Fruit fly (Drosophila melanogaster) whole organism, prepupa: ENCODE results near the gene siz.

ENCODE experiments used
- Blimp-1 ChIP-seq: fragments of 200-800 bp; sonication (Bioruptor generic); optimal IDR thresholded peaks from 3 replicates; lab custom pipeline; 2017; ENCODE audit warnings: missing biosample characterization, missing genetic modification characterization, mild to moderate bottlenecking, moderate library complexity, missing genetic modification reagents
- CG10631 ChIP-seq: fragments of 200-800 bp; sonication (Bioruptor generic); optimal IDR thresholded peaks from 2 replicates; lab custom pipeline; 2016; ENCODE audit warnings: missing biosample characterization, missing genetic modification characterization
- CG10669 ChIP-seq: fragments of 200-800 bp; sonication (Bioruptor generic); optimal IDR thresholded peaks from 3 replicates; lab custom pipeline; 2018; ENCODE audit warnings: missing biosample characterization, mild to moderate bottlenecking, missing genetic modification characterization, moderate library complexity
- CG11294 ChIP-seq: fragments of 200-800 bp; sonication (Bioruptor generic); IDR thresholded peaks from 2 replicates; pipeline ENCODE4 v1.3.6; 2022; ENCODE audit warnings: missing biosample characterization, missing genetic modification characterization
- CG11762 ChIP-seq: fragments of 200-800 bp; sonication (Bioruptor generic); optimal IDR thresholded peaks from 3 replicates; lab custom pipeline; 2016; ENCODE audit warnings: missing biosample characterization, missing genetic modification characterization; ENCODE audit not compliant: insufficient read depth
- CG15336 ChIP-seq: fragments of 200-800 bp; sonication (Bioruptor generic); IDR thresholded peaks from 2 replicates; pipeline ENCODE4 v1.3.6; 2022; ENCODE audit warnings: missing biosample characterization, missing genetic modification characterization
- CG1621 ChIP-seq: fragments of 200-800 bp; sonication (Bioruptor generic); optimal IDR thresholded peaks from 3 replicates; lab custom pipeline; 2018; ENCODE audit warnings: missing biosample characterization, mild to moderate bottlenecking, missing genetic modification characterization
- CG16779 ChIP-seq: fragments of 200-800 bp; sonication (Bioruptor generic); optimal IDR thresholded peaks from 3 replicates; lab custom pipeline; 2017; ENCODE audit warnings: missing biosample characterization, mild to moderate bottlenecking, missing genetic modification characterization
- CG3032 ChIP-seq: fragments of 200-800 bp; optimal IDR thresholded peaks from 2 replicates; lab custom pipeline; 2019; ENCODE audit warnings: missing biosample characterization, mild to moderate bottlenecking, missing genetic modification characterization, moderate library complexity
- CG31627 ChIP-seq: fragments of 200-800 bp; sonication (Bioruptor generic); optimal IDR thresholded peaks from 3 replicates; lab custom pipeline; 2016; ENCODE audit warnings: missing biosample characterization, missing genetic modification characterization
- CG32006 ChIP-seq: fragments of 200-800 bp; sonication (Bioruptor generic); optimal IDR thresholded peaks from 3 replicates; lab custom pipeline; 2017; ENCODE audit warnings: missing biosample characterization, mild to moderate bottlenecking, missing genetic modification characterization
- CG34406 ChIP-seq: fragments of 200-800 bp; sonication (Bioruptor generic); optimal IDR thresholded peaks from 3 replicates; lab custom pipeline; 2016; ENCODE audit warnings: missing biosample characterization, missing genetic modification characterization
- CG3919 ChIP-seq: fragments of 200-800 bp; sonication (Bioruptor generic); optimal IDR thresholded peaks from 3 replicates; lab custom pipeline; 2016; ENCODE audit warnings: missing biosample characterization, missing genetic modification characterization
- CG4318 ChIP-seq: fragments of 200-800 bp; sonication (Bioruptor generic); optimal IDR thresholded peaks from 3 replicates; lab custom pipeline; 2017; ENCODE audit warnings: missing biosample characterization, mild to moderate bottlenecking, missing genetic modification characterization
- CG6163 ChIP-seq: fragments of 200-800 bp; sonication (Bioruptor generic); IDR thresholded peaks from 3 replicates; pipeline ENCODE4 v1.3.6; 2022; ENCODE audit warnings: missing biosample characterization, missing genetic modification characterization
- CG6276 ChIP-seq: fragments of 200-800 bp; sonication (Bioruptor generic); optimal IDR thresholded peaks from 2 replicates; lab custom pipeline; 2017; ENCODE audit warnings: missing biosample characterization, mild to moderate bottlenecking, missing genetic modification characterization
- CG6792 ChIP-seq: fragments of 200-800 bp; sonication (Bioruptor generic); optimal IDR thresholded peaks from 3 replicates; lab custom pipeline; 2016; ENCODE audit warnings: missing biosample characterization, missing genetic modification characterization
- CG6808 ChIP-seq: fragments of 200-800 bp; sonication (Bioruptor generic); optimal IDR thresholded peaks from 3 replicates; lab custom pipeline; 2017; ENCODE audit warnings: missing biosample characterization, missing genetic modification characterization, mild to moderate bottlenecking, moderate library complexity, missing genetic modification reagents
- CG6854 ChIP-seq: fragments of 200-800 bp; sonication (Bioruptor generic); optimal IDR thresholded peaks from 2 replicates; lab custom pipeline; 2017; ENCODE audit warnings: missing biosample characterization, mild to moderate bottlenecking, missing genetic modification characterization
- CG7368 ChIP-seq: fragments of 200-800 bp; sonication (Bioruptor generic); optimal IDR thresholded peaks from 3 replicates; lab custom pipeline; 2016; ENCODE audit warnings: missing biosample characterization, missing genetic modification characterization
- CG8119 ChIP-seq: fragments of 200-800 bp; sonication (Bioruptor generic); IDR thresholded peaks from 3 replicates; pipeline ENCODE4 v1.3.6; 2022; ENCODE audit warnings: missing biosample characterization, missing genetic modification characterization
- CG8319 ChIP-seq: fragments of 200-800 bp; sonication (Bioruptor generic); optimal IDR thresholded peaks from 3 replicates; lab custom pipeline; 2016; ENCODE audit warnings: missing biosample characterization, missing genetic modification characterization
- CG8632 ChIP-seq: fragments of 200-800 bp; sonication (Bioruptor generic); optimal IDR thresholded peaks from 3 replicates; lab custom pipeline; 2016; ENCODE audit warnings: missing biosample characterization, missing genetic modification characterization
- CG9139 ChIP-seq: fragments of 200-800 bp; sonication (Bioruptor generic); optimal IDR thresholded peaks from 3 replicates; lab custom pipeline; 2017; ENCODE audit warnings: missing biosample characterization, mild to moderate bottlenecking, missing genetic modification characterization
- Eip75B ChIP-seq: fragments of 200-800 bp; sonication (Bioruptor generic); optimal IDR thresholded peaks from 3 replicates; lab custom pipeline; 2016; ENCODE audit warnings: missing biosample characterization, missing genetic modification characterization
- Eip78C ChIP-seq: fragments of 200-800 bp; sonication (Bioruptor generic); peaks from one replicate; lab custom pipeline; 2016; ENCODE audit warnings: missing biosample characterization, missing genetic modification characterization
- Eip93F ChIP-seq: fragments of 200-800 bp; sonication (Bioruptor generic); optimal IDR thresholded peaks from 2 replicates; lab custom pipeline; 2016; ENCODE audit warnings: missing biosample characterization, mild to moderate bottlenecking, missing genetic modification characterization
- Ets21C ChIP-seq: fragments of 200-800 bp; sonication (Bioruptor generic); optimal IDR thresholded peaks from 3 replicates; lab custom pipeline; 2016; ENCODE audit warnings: missing biosample characterization, missing genetic modification characterization
- Ets96B ChIP-seq: fragments of 200-800 bp; optimal IDR thresholded peaks from 2 replicates; lab custom pipeline; 2019; ENCODE audit warnings: missing biosample characterization, mild to moderate bottlenecking, missing genetic modification characterization, moderate library complexity
- Gug ChIP-seq: fragments of 200-800 bp; sonication (Bioruptor generic); IDR thresholded peaks from 2 replicates; pipeline ENCODE4 v1.3.6; 2022; ENCODE audit warnings: missing biosample characterization, missing genetic modification characterization
- Hr38 ChIP-seq: sonication (Bioruptor generic); optimal IDR thresholded peaks from 2 replicates; lab custom pipeline; 2016; ENCODE audit warnings: missing biosample characterization, missing genetic modification characterization
- Hr39 ChIP-seq: fragments of 200-800 bp; sonication (Bioruptor generic); optimal IDR thresholded peaks from 2 replicates; lab custom pipeline; 2016; ENCODE audit warnings: missing biosample characterization, missing genetic modification characterization
- OdsH ChIP-seq: fragments of 200-800 bp; sonication (Bioruptor generic); optimal IDR thresholded peaks from 3 replicates; lab custom pipeline; 2016; ENCODE audit warnings: missing biosample characterization, missing genetic modification characterization
- Smox ChIP-seq: fragments of 200-800 bp; sonication (Bioruptor generic); optimal IDR thresholded peaks from 3 replicates; lab custom pipeline; 2016; ENCODE audit warnings: missing biosample characterization, missing genetic modification characterization
- Sox102F ChIP-seq: fragments of 200-800 bp; sonication (Bioruptor generic); optimal IDR thresholded peaks from 2 replicates; lab custom pipeline; 2016; ENCODE audit warnings: missing biosample characterization, mild to moderate bottlenecking, missing genetic modification characterization
- Sox14 ChIP-seq: fragments of 200-800 bp; sonication (Bioruptor generic); optimal IDR thresholded peaks from 3 replicates; lab custom pipeline; 2016; ENCODE audit warnings: missing biosample characterization, missing genetic modification characterization
- cyc ChIP-seq: fragments of 200-800 bp; sonication (Bioruptor generic); optimal IDR thresholded peaks from 3 replicates; lab custom pipeline; 2016; ENCODE audit warnings: missing biosample characterization, missing genetic modification characterization
- dac ChIP-seq: fragments of 200-800 bp; sonication (Bioruptor generic); optimal IDR thresholded peaks from 2 replicates; lab custom pipeline; 2017; ENCODE audit warnings: missing biosample characterization, mild to moderate bottlenecking, missing genetic modification characterization
- dsx ChIP-seq: fragments of 200-800 bp; optimal IDR thresholded peaks from 3 replicates; lab custom pipeline; 2019; ENCODE audit warnings: missing biosample characterization, mild to moderate bottlenecking, missing genetic modification characterization, moderate library complexity; ENCODE audit not compliant: poor library complexity, severe bottlenecking
- eg ChIP-seq: fragments of 200-800 bp; sonication (Bioruptor generic); IDR thresholded peaks from 3 replicates; pipeline ENCODE4 v1.3.6; 2022; ENCODE audit warnings: missing biosample characterization, missing genetic modification characterization
- fd85E ChIP-seq: fragments of 200-800 bp; sonication (Bioruptor generic); optimal IDR thresholded peaks from 3 replicates; lab custom pipeline; 2016; ENCODE audit warnings: missing biosample characterization, missing genetic modification characterization
- fkh ChIP-seq: fragments of 200-800 bp; sonication (Bioruptor generic); optimal IDR thresholded peaks from 3 replicates; lab custom pipeline; 2017; ENCODE audit warnings: missing biosample characterization, mild to moderate bottlenecking, missing genetic modification characterization, moderate library complexity
- lz ChIP-seq: fragments of 200-800 bp; sonication (Bioruptor generic); optimal IDR thresholded peaks from 3 replicates; lab custom pipeline; 2016; ENCODE audit warnings: missing biosample characterization, missing genetic modification characterization
- net ChIP-seq: fragments of 200-800 bp; sonication (Bioruptor generic); optimal IDR thresholded peaks from 3 replicates; lab custom pipeline; 2016; ENCODE audit warnings: missing biosample characterization, missing genetic modification characterization
- pdm3 ChIP-seq: fragments of 200-800 bp; sonication (Bioruptor generic); optimal IDR thresholded peaks from 3 replicates; lab custom pipeline; 2016; ENCODE audit warnings: missing biosample characterization, missing genetic modification characterization
- spab ChIP-seq: fragments of 200-800 bp; sonication (Bioruptor generic); optimal IDR thresholded peaks from 2 replicates; lab custom pipeline; 2017; ENCODE audit warnings: missing biosample characterization, mild to moderate bottlenecking, missing genetic modification characterization, missing genetic modification reagents
- ss ChIP-seq, 2 experiments: fragments of 200-800 bp; sonication (Bioruptor generic); optimal IDR thresholded peaks; 2 replicates in 1 of 2; 3 replicates in 1 of 2; lab custom pipeline; 2017 to 2018; ENCODE audit warnings: mild to moderate bottlenecking in 2 of 2, missing biosample characterization in 2 of 2, missing genetic modification characterization in 2 of 2, moderate library complexity in 1 of 2
- svp ChIP-seq: fragments of 200-800 bp; sonication (Bioruptor generic); peaks from one replicate; lab custom pipeline; 2016; ENCODE audit warnings: missing biosample characterization, missing genetic modification characterization
- topi ChIP-seq: fragments of 200-800 bp; sonication (Bioruptor generic); optimal IDR thresholded peaks from 3 replicates; lab custom pipeline; 2016; ENCODE audit warnings: missing biosample characterization, missing genetic modification characterization
- vri ChIP-seq: fragments of 200-800 bp; sonication (Bioruptor generic); optimal IDR thresholded peaks from 3 replicates; lab custom pipeline; 2016; ENCODE audit warnings: missing biosample characterization, mild to moderate bottlenecking, missing genetic modification characterization

Gene siz

DNA sequence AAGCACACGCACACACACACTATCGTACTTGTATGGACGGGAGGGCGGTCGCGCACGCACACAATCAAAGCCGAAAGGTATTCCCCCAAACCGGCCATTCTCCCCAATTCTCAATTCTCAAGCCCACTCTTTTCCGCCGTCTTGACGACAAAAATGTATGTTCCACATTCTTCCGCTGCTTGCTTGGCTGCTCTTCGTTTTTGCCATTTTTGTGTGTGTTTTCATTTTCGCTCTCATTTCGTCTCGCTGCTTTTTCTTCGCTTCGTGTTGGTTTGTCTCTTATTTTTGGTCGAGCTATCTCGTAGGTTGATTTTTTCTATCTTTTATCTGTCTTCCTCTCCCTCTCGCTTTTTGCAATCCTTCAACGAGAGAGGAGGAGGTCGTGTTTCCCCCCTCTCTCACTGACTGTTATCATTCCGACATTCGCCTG, 19.8 kb upstream of the siz start (continued):
- no peak for TF ChIP-seq CG9139
- TF ChIP-seq topi (GFP tag; lab: Kevin White, UChicago), result no peak
- no peak for TF ChIP-seq CG4318 (GFP tag; lab: Kevin White, UChicago)

DNA sequence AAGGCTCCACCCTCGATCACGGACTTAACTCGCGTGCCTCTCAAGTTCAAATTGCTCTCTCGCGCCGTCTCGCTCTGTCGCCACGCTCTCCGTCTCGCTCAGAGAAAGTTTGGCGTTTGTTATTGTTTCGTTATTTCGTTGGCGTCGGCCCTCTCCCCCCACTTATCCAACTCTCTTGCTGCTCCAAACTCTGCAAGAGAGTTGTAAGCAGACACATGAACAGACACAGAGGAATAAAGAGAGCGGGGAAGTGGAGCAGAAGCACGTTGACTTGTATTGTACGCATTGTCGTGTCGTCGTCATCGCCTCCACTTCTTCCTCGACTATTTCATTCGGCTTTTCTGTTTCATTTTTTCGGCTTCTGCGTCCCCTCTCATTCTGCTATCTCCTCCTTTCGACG, 11.0 kb upstream of the siz start:
- TF ChIP-seq Eip93F (GFP tag; lab: Kevin White, UChicago) (no peak), Eip75B (peak; percentile 21), Eip78C (GFP tag; lab: Kevin White, UChicago) (no peak), CG11294 (GFP tag; lab: Robert Waterston, UW) (no peak), Hr38 (GFP tag; lab: Kevin White, UChicago) (no peak), CG8319 (GFP tag; lab: Kevin White, UChicago) (no peak), CG10631 (GFP tag; lab: Kevin White, UChicago) (no peak), pdm3 (GFP tag; lab: Kevin White, UChicago) (no peak), Sox14 (peak; percentile 50), ss (GFP tag; optimal IDR thresholded peaks at IDR 0.05; lab: Kevin White, UChicago) (no peak), CG8119 (GFP tag; lab: Robert Waterston, UW) (peak; percentile 36; the same call in 1 of the 3 replicates), svp (GFP tag; lab: Kevin White, UChicago) (peak; percentile 30), CG4318 (GFP tag; lab: Kevin White, UChicago) (no peak), Sox102F (no peak), OdsH (GFP tag; lab: Kevin White, UChicago) (no peak), dsx (GFP tag; lab: Kevin White, UChicago) (peak; percentile 60), eg (GFP tag; lab: Robert Waterston, UW) (peak; percentile 14; the same call in 1 of the 3 replicates), Ets21C (GFP tag; lab: Kevin White, UChicago) (no peak), CG15336 (GFP tag; lab: Robert Waterston, UW) (no peak; the same call in 1 of the 2 replicates), CG8632 (no peak), net (no peak), CG31627 (no peak), CG32006 (GFP tag; lab: Kevin White, UChicago) (no peak), CG10669 (GFP tag; lab: Kevin White, UChicago) (no peak), CG6792 (no peak), vri (GFP tag; lab: Kevin White, UChicago) (peak; percentile 29), CG3032 (tag; lab: Kevin White, UChicago) (no peak), cyc (GFP tag; lab: Kevin White, UChicago) (no peak), Hr39 (GFP tag; lab: Kevin White, UChicago) (no peak), Ets96B (tag; lab: Kevin White, UChicago) (no peak), spab (GFP tag; lab: Kevin White, UChicago) (no peak), CG6276 (GFP tag; lab: Kevin White, UChicago) (no peak), CG6163 (GFP tag; lab: Robert Waterston, UW) (peak; percentile 73), CG11762 (no peak), Smox (GFP tag; lab: Kevin White, UChicago) (no peak), CG6808 (GFP tag; lab: Kevin White, UChicago) (no peak), dac (GFP tag; lab: Kevin White, UChicago) (no peak), CG1621 (no peak), CG3919 (GFP tag; lab: Kevin White, UChicago) (peak; percentile 5), CG34406 (GFP tag; lab: Kevin White, UChicago) (no peak), CG6854 (GFP tag; lab: Kevin White, UChicago) (peak; percentile 42), Blimp-1 (no peak), fd85E (no peak), CG7368 (GFP tag; lab: Kevin White, UChicago) (no peak), CG16779 (tag; lab: Kevin White, UChicago) (no peak), fkh (GFP tag; lab: Kevin White, UChicago) (peak; percentile 37), topi (GFP tag; lab: Kevin White, UChicago) (no peak), lz (GFP tag; lab: Kevin White, UChicago) (no peak), CG9139 (no peak), Gug (no peak)
